Fruit fly (Drosophila melanogaster) whole organism, embryonic: ENCODE results near the gene MESR6.

ENCODE experiments used
- Awh ChIP-seq: fragments of 200-800 bp; sonication (Bioruptor generic); IDR thresholded peaks from 2 replicates; pipeline ENCODE4, ENCODE4 v1.3.6; 2022; ENCODE audit warnings: missing biosample characterization, missing genetic modification characterization
- Bgb ChIP-seq: fragments of 200-800 bp; sonication (Bioruptor generic); IDR thresholded peaks from 2 replicates; pipeline ENCODE4 v1.3.6; 2022; ENCODE audit warnings: missing biosample characterization, missing genetic modification characterization; ENCODE audit not compliant: partially characterized antibody
- CG10274 ChIP-seq: fragments of 200-800 bp; sonication (Bioruptor generic); optimal IDR thresholded peaks from 3 replicates; lab custom pipeline; 2017; ENCODE audit warnings: missing biosample characterization, mild to moderate bottlenecking, missing genetic modification characterization
- CG11504 ChIP-seq: fragments of 200-800 bp; sonication (Bioruptor generic); optimal IDR thresholded peaks from 3 replicates; lab custom pipeline; 2019; ENCODE audit warnings: missing biosample characterization, mild to moderate bottlenecking, missing genetic modification characterization, moderate library complexity
- CG11560 ChIP-seq: fragments of 200-800 bp; sonication (Bioruptor generic); IDR thresholded peaks from 3 replicates; pipeline ENCODE4 v1.3.6; 2022; ENCODE audit warnings: missing biosample characterization, missing genetic modification characterization
- CG13123 ChIP-seq: fragments of 200-800 bp; sonication (Bioruptor generic); optimal IDR thresholded peaks from 2 replicates; lab custom pipeline; 2016; ENCODE audit warnings: missing biosample characterization, missing genetic modification characterization
- CG1602 ChIP-seq: fragments of 200-800 bp; sonication (Bioruptor generic); optimal IDR thresholded peaks from 3 replicates; lab custom pipeline; 2016; ENCODE audit warnings: missing biosample characterization, missing genetic modification characterization
- CG1603 ChIP-seq: fragments of 200-800 bp; sonication (Bioruptor generic); optimal IDR thresholded peaks from 2 replicates; lab custom pipeline; 2019; ENCODE audit warnings: missing biosample characterization, mild to moderate bottlenecking, missing genetic modification characterization, moderate library complexity
- CG16815 ChIP-seq: fragments of 200-800 bp; sonication (Bioruptor generic); optimal IDR thresholded peaks from 3 replicates; lab custom pipeline; 2017; ENCODE audit warnings: missing biosample characterization, mild to moderate bottlenecking, missing genetic modification characterization
- CG17186 ChIP-seq: fragments of 200-800 bp; sonication (Bioruptor generic); optimal IDR thresholded peaks from 3 replicates; lab custom pipeline; 2017; ENCODE audit warnings: missing biosample characterization, missing genetic modification reagents, missing genetic modification characterization
- CG2199 ChIP-seq: fragments of 200-800 bp; sonication (Bioruptor generic); IDR thresholded peaks from 3 replicates; pipeline ENCODE4 v1.3.6; 2022; ENCODE audit warnings: missing biosample characterization, missing genetic modification characterization
- CG31388 ChIP-seq: fragments of 200-800 bp; sonication (Bioruptor generic); optimal IDR thresholded peaks from 2 replicates; lab custom pipeline; 2016; ENCODE audit warnings: missing biosample characterization, missing genetic modification characterization
- CG33557 ChIP-seq: fragments of 200-800 bp; sonication (Bioruptor generic); optimal IDR thresholded peaks from 2 replicates; lab custom pipeline; 2019; ENCODE audit warnings: missing biosample characterization, mild to moderate bottlenecking, missing genetic modification characterization, moderate library complexity
- CG34224 ChIP-seq: fragments of 200-800 bp; sonication (Bioruptor generic); IDR thresholded peaks from 3 replicates; pipeline ENCODE4 v1.3.6; 2022; ENCODE audit warnings: missing biosample characterization, missing genetic modification characterization; ENCODE audit not compliant: partially characterized antibody
- CG4617 ChIP-seq: fragments of 200-800 bp; sonication (Bioruptor generic); optimal IDR thresholded peaks from 3 replicates; lab custom pipeline; 2016; ENCODE audit warnings: missing biosample characterization, missing genetic modification characterization, borderline replicate concordance
- CG7786 ChIP-seq: fragments of 200-800 bp; sonication (Bioruptor generic); optimal IDR thresholded peaks from 2 replicates; lab custom pipeline; 2016; ENCODE audit warnings: missing biosample characterization, missing genetic modification characterization
- CG7928 ChIP-seq: fragments of 200-800 bp; sonication (Bioruptor generic); optimal IDR thresholded peaks from 2 replicates; lab custom pipeline; 2017; ENCODE audit warnings: missing biosample characterization, mild to moderate bottlenecking, missing genetic modification characterization
- CG7987 ChIP-seq: fragments of 200-800 bp; sonication (Bioruptor generic); optimal IDR thresholded peaks from 2 replicates; lab custom pipeline; 2018; ENCODE audit warnings: missing biosample characterization, mild to moderate bottlenecking, missing genetic modification characterization, moderate library complexity
- CG8359 ChIP-seq: fragments of 200-800 bp; sonication (Bioruptor generic); optimal IDR thresholded peaks from 2 replicates; lab custom pipeline; 2017; ENCODE audit warnings: missing biosample characterization, mild to moderate bottlenecking, missing genetic modification characterization, borderline replicate concordance
- CG8478 ChIP-seq: fragments of >200 bp; optimal IDR thresholded peaks from 2 replicates; lab custom pipeline; 2018
- Dbx ChIP-seq: fragments of 200-800 bp; sonication (Bioruptor generic); IDR thresholded peaks from 3 replicates; pipeline ENCODE4 v1.3.6; 2022; ENCODE audit warnings: missing biosample characterization, missing genetic modification characterization
- Dref ChIP-seq: fragments of 200-800 bp; sonication (Bioruptor generic); IDR thresholded peaks from 2 replicates; pipeline ENCODE4 v1.3.6; 2022; ENCODE audit warnings: missing biosample characterization, missing genetic modification characterization
- Drgx ChIP-seq: fragments of 200-800 bp; sonication (Bioruptor generic); IDR thresholded peaks from 2 replicates; pipeline ENCODE4 v1.3.6; 2022; ENCODE audit warnings: missing biosample characterization, missing genetic modification characterization
- Fer2 ChIP-seq: fragments of 200-800 bp; sonication (Bioruptor generic); optimal IDR thresholded peaks from 2 replicates; lab custom pipeline; 2018; ENCODE audit warnings: missing biosample characterization, mild to moderate bottlenecking, missing genetic modification characterization, moderate library complexity
- Fer3 ChIP-seq: fragments of 200-800 bp; sonication (Bioruptor generic); optimal IDR thresholded peaks from 2 replicates; lab custom pipeline; 2018; ENCODE audit warnings: missing biosample characterization, mild to moderate bottlenecking, missing genetic modification characterization, moderate library complexity
- HLH54F ChIP-seq: fragments of 200-800 bp; sonication (Bioruptor generic); optimal IDR thresholded peaks from 3 replicates; lab custom pipeline; 2016; ENCODE audit warnings: missing biosample characterization, missing genetic modification characterization
- Hsf ChIP-seq: fragments of 200-800 bp; sonication (Bioruptor generic); optimal IDR thresholded peaks from 3 replicates; lab custom pipeline; 2016; ENCODE audit warnings: missing biosample characterization, missing genetic modification characterization
- NC2α ChIP-seq: fragments of 200-800 bp; sonication (Bioruptor generic); optimal IDR thresholded peaks from 2 replicates; lab custom pipeline; 2016; ENCODE audit warnings: missing biosample characterization, missing genetic modification characterization
- Ptx1 ChIP-seq: fragments of 200-800 bp; sonication (Bioruptor generic); IDR thresholded peaks from 2 replicates; pipeline ENCODE4 v1.3.6; 2022; ENCODE audit warnings: missing biosample characterization, missing genetic modification characterization
- Rfx ChIP-seq: fragments of 200-800 bp; sonication (Bioruptor generic); IDR thresholded peaks from 2 replicates; pipeline ENCODE4 v1.3.6; 2022; ENCODE audit warnings: missing biosample characterization, missing genetic modification characterization
- abd-A ChIP-seq: fragments of 200-800 bp; sonication (Bioruptor generic); optimal IDR thresholded peaks from 3 replicates; lab custom pipeline; 2019; ENCODE audit warnings: missing biosample characterization, mild to moderate bottlenecking, missing genetic modification characterization, moderate library complexity
- bigmax ChIP-seq: fragments of 200-800 bp; sonication (Bioruptor generic); optimal IDR thresholded peaks from 2 replicates; lab custom pipeline; 2018; ENCODE audit warnings: missing biosample characterization, mild to moderate bottlenecking, missing genetic modification characterization
- chif ChIP-seq, 2 experiments: fragments of 200-800 bp; sonication (Bioruptor generic); optimal IDR thresholded peaks; 3 replicates each; lab custom pipeline; 2016; ENCODE audit warnings: missing biosample characterization in 2 of 2, missing genetic modification characterization in 2 of 2
- da ChIP-seq: fragments of 200-800 bp; sonication (Bioruptor generic); optimal IDR thresholded peaks from 2 replicates; lab custom pipeline; 2016; ENCODE audit warnings: missing biosample characterization, missing genetic modification characterization
- dati ChIP-seq: fragments of 200-800 bp; sonication (Bioruptor generic); IDR thresholded peaks from 2 replicates; pipeline ENCODE4 v1.3.6; 2022; ENCODE audit warnings: missing biosample characterization, missing genetic modification characterization
- ems ChIP-seq: fragments of 200-800 bp; sonication (Bioruptor generic); optimal IDR thresholded peaks from 3 replicates; lab custom pipeline; 2016; ENCODE audit warnings: missing biosample characterization, missing genetic modification characterization
- gcm ChIP-seq: fragments of 200-800 bp; sonication (Bioruptor generic); optimal IDR thresholded peaks from 2 replicates; lab custom pipeline; 2019; ENCODE audit warnings: missing biosample characterization, mild to moderate bottlenecking, missing genetic modification characterization, moderate library complexity
- gro ChIP-seq: fragments of 200-800 bp; sonication (Bioruptor generic); optimal IDR thresholded peaks from 2 replicates; lab custom pipeline; 2016; ENCODE audit warnings: missing biosample characterization, missing genetic modification characterization
- hkb ChIP-seq, 2 experiments: fragments of 200-800 bp in 1 of 2; fragments of >200 bp in 1 of 2; sonication (Bioruptor generic) in 1 of 2; IDR thresholded peaks in 1 of 2; optimal IDR thresholded peaks in 1 of 2; 2 replicates each; pipeline versions ENCODE4 v1.3.6 to Lab custom; 2017 to 2022; ENCODE audit warnings: missing biosample characterization in 1 of 2, missing genetic modification characterization in 1 of 2
- hth ChIP-seq: fragments of >200 bp; optimal IDR thresholded peaks from 2 replicates; lab custom pipeline; 2017; ENCODE audit warnings: inconsistent platforms
- klu ChIP-seq: fragments of 200-800 bp; sonication (Bioruptor generic); IDR thresholded peaks from 2 replicates; pipeline ENCODE4 v1.3.6; 2022; ENCODE audit warnings: missing biosample characterization, missing genetic modification characterization
- kni ChIP-seq: fragments of 200-800 bp; sonication (Bioruptor generic); optimal IDR thresholded peaks from 3 replicates; lab custom pipeline; 2017; ENCODE audit warnings: mild to moderate bottlenecking, missing biosample characterization, missing genetic modification reagents, missing genetic modification characterization
- lola ChIP-seq, 3 experiments: fragments of >200 bp in 2 of 3; fragments of 200-800 bp in 1 of 3; sonication (Bioruptor generic) in 1 of 3; optimal IDR thresholded peaks; 2 replicates each; lab custom pipeline; 2017 to 2019; ENCODE audit warnings: missing biosample characterization in 3 of 3, missing genetic modification characterization in 3 of 3, mild to moderate bottlenecking in 1 of 3, moderate library complexity in 1 of 3
- pho ChIP-seq: fragments of 200-800 bp; sonication (Bioruptor generic); optimal IDR thresholded peaks from 2 replicates; lab custom pipeline; 2016; ENCODE audit warnings: missing biosample characterization, missing genetic modification characterization
- phol ChIP-seq: fragments of 200-800 bp; sonication (Bioruptor generic); optimal IDR thresholded peaks from 3 replicates; lab custom pipeline; 2018; ENCODE audit warnings: missing biosample characterization, mild to moderate bottlenecking, missing genetic modification characterization, moderate library complexity
- pzg ChIP-seq: fragments of 200-800 bp; sonication (Bioruptor generic); optimal IDR thresholded peaks from 3 replicates; lab custom pipeline; 2018; ENCODE audit warnings: missing biosample characterization, mild to moderate bottlenecking, missing genetic modification characterization, moderate library complexity
- sisA ChIP-seq: fragments of 200-800 bp; sonication (Bioruptor generic); IDR thresholded peaks from 2 replicates; pipeline ENCODE4 v1.3.6; 2022; ENCODE audit warnings: missing biosample characterization, missing genetic modification characterization
- slou ChIP-seq: fragments of 200-800 bp; sonication (Bioruptor generic); optimal IDR thresholded peaks from 3 replicates; lab custom pipeline; 2016; ENCODE audit warnings: missing biosample characterization, missing genetic modification characterization
- zfh1 ChIP-seq: fragments of 200-800 bp; sonication (Bioruptor generic); IDR thresholded peaks from 3 replicates; pipeline ENCODE4 v1.3.6; 2022; ENCODE audit warnings: missing biosample characterization, missing genetic modification characterization

The MESR6 gene

DNA sequence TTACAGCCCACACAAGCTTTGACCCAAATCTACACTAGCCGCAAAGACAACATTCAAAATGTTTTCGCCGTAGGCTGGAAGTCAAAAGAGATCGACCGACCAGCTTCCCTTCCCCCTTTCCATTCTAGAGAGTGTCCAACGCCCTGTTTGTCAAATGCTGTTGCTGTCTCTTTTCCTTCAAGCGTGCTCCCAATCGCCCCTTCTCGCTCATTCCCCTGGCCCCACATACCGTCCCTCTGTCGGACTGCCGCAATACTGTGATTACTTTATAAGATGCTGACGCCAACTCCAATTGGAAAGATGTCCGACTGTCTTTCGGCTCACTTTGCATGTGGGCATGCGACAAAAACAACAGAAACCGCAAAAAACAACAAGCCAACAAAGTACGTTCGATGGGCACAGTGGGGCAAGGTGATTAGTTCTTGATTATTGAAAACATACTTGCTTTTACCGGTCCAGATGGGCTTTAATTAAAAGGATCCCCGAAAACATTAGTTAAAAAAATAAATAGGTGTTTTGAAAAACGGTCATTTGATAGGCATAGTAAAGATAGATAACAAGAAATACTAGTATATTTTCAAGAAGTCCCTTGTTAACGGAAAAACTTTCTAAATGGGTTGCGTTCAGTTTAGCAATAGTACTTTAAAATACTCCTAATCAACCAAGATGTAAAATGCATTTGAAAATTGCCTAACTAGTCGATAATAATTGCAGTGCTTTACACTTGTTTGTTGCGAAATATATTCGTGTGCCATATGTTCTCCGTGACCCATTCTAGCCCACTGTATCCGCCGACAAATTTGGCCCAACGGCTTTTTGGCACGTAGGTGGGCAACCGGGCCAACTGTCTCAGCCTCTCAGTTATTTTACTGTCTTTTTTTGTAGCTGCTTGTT lies 12.4 kb upstream of the MESR6 start (continued):
- TF ChIP-seq Fer2 (tag; lab: Kevin White, UChicago), result no peak
- no peak for TF ChIP-seq gcm (GFP tag; lab: Kevin White, UChicago)
- peak; percentile 24; the same call in 1 of the 3 replicates for TF ChIP-seq CG2199 (GFP tag; lab: Robert Waterston, UW)
- peak; percentile 13 for TF ChIP-seq Fer3 (tag; lab: Kevin White, UChicago)
- no peak for TF ChIP-seq CG7928 (GFP tag; lab: Kevin White, UChicago)
- TF ChIP-seq CG10274 (GFP tag; lab: Kevin White, UChicago), result no peak
- no peak for TF ChIP-seq slou
- TF ChIP-seq CG1603, result no peak
- no peak for TF ChIP-seq zfh1
- TF ChIP-seq CG34224 (GFP tag; lab: Robert Waterston, UW), result no peak
- TF ChIP-seq chif (GFP tag; optimal IDR thresholded peaks at IDR 0.05; lab: Kevin White, UChicago), result peak; percentile 6 to 42
- no peak for TF ChIP-seq bigmax (GFP tag; lab: Kevin White, UChicago)
- no peak for TF ChIP-seq CG8359 (GFP tag; lab: Kevin White, UChicago)
- 0 out of 3 replicates have a peak, but pooled peaks have one; percentile 33 for TF ChIP-seq Dbx (GFP tag; lab: Robert Waterston, UW)
- TF ChIP-seq Awh (GFP tag; lab: Robert Waterston, UW), result no peak
- TF ChIP-seq ems (GFP tag; lab: Kevin White, UChicago), result no peak
- peak; percentile 37; the same call in 1 of the 2 replicates for TF ChIP-seq Drgx (GFP tag; lab: Robert Waterston, UW)
- no peak for TF ChIP-seq Dref (GFP tag; lab: Robert Waterston, UW)
- no peak for TF ChIP-seq CG17186 (GFP tag; lab: Kevin White, UChicago)
- peak; percentile 14 for TF ChIP-seq HLH54F (GFP tag; lab: Kevin White, UChicago)
- no peak for TF ChIP-seq kni (GFP tag; lab: Kevin White, UChicago)
- no peak for TF ChIP-seq CG33557 (GFP tag; lab: Kevin White, UChicago)
- no peak for TF ChIP-seq CG7987 (GFP tag; lab: Kevin White, UChicago)
- no peak for TF ChIP-seq pzg (GFP tag; lab: Kevin White, UChicago)
- TF ChIP-seq CG16815 (GFP tag; lab: Kevin White, UChicago), result peak; percentile 21
- no peak for TF ChIP-seq CG13123
- TF ChIP-seq CG4617, result no peak
- no peak for TF ChIP-seq gro
- TF ChIP-seq Rfx (GFP tag; lab: Robert Waterston, UW), result peak; percentile 47
- no peak for TF ChIP-seq da
- TF ChIP-seq abd-A, result peak; percentile 26
- no peak for TF ChIP-seq lola (GFP tag; optimal IDR thresholded peaks at IDR 0.05; lab: Kevin White, UChicago)
- no peak for TF ChIP-seq NC2α (GFP tag; lab: Kevin White, UChicago)
- TF ChIP-seq CG7786 (GFP tag; lab: Kevin White, UChicago), result no peak
- TF ChIP-seq CG31388 (GFP tag; lab: Kevin White, UChicago), result no peak
- peak; percentile 56 for TF ChIP-seq phol (tag; lab: Kevin White, UChicago)
- TF ChIP-seq sisA (GFP tag; lab: Robert Waterston, UW), result no peak
- peak; percentile 68 for TF ChIP-seq CG11504
- no peak for TF ChIP-seq hth (lab: Kevin White, UChicago)
- peak; percentile 42 for TF ChIP-seq Hsf (GFP tag; lab: Kevin White, UChicago)
- TF ChIP-seq Ptx1 (GFP tag; lab: Robert Waterston, UW), result peak; percentile 36; the same call in 1 of the 2 replicates
- no peak for TF ChIP-seq hkb (optimal IDR thresholded peaks at IDR 0.05; lab: Kevin White, UChicago)
- 0 out of 2 replicates have a peak, but pooled peaks have one; percentile 16 for TF ChIP-seq hkb (GFP tag; IDR thresholded peaks at IDR 0.05; lab: Robert Waterston, UW)
- no peak for TF ChIP-seq klu
- no peak for TF ChIP-seq CG11560
- no peak for TF ChIP-seq Bgb (GFP tag; lab: Robert Waterston, UW)
- TF ChIP-seq dati (GFP tag; lab: Robert Waterston, UW), result no peak
- peak; percentile 72 for TF ChIP-seq CG8478 (lab: Kevin White, UChicago)
- TF ChIP-seq CG1602, result no peak
- TF ChIP-seq pho, result peak; percentile 28
